Fruit fly (Drosophila melanogaster) whole organism, embryonic: Measurements from ENCODE around the gene CG42404.

ENCODE experiments used
- CG12391 ChIP-seq: fragments of 200-800 bp; sonication (Bioruptor generic); optimal IDR thresholded peaks from 3 replicates; lab custom pipeline; 2018; ENCODE audit warnings: missing biosample characterization, mild to moderate bottlenecking, missing genetic modification characterization, moderate library complexity
- CG12659 ChIP-seq: fragments of 200-800 bp; sonication (Bioruptor generic); optimal IDR thresholded peaks from 3 replicates; lab custom pipeline; 2017; ENCODE audit warnings: mild to moderate bottlenecking, missing biosample characterization, missing genetic modification reagents, missing genetic modification characterization
- CG12769 ChIP-seq: fragments of 200-800 bp; sonication (Bioruptor generic); optimal IDR thresholded peaks from 2 replicates; lab custom pipeline; 2019; ENCODE audit warnings: missing biosample characterization, mild to moderate bottlenecking, missing genetic modification characterization, moderate library complexity
- CG13296 ChIP-seq: fragments of 200-800 bp; sonication (Bioruptor generic); optimal IDR thresholded peaks from 3 replicates; lab custom pipeline; 2018; ENCODE audit warnings: missing biosample characterization, mild to moderate bottlenecking, missing genetic modification characterization
- CG13424 ChIP-seq: fragments of 200-800 bp; sonication (Bioruptor generic); optimal IDR thresholded peaks from 2 replicates; lab custom pipeline; 2019; ENCODE audit warnings: missing biosample characterization, mild to moderate bottlenecking, missing genetic modification characterization, moderate library complexity
- CG14710 ChIP-seq: fragments of 200-800 bp; sonication (Bioruptor generic); optimal IDR thresholded peaks from 3 replicates; lab custom pipeline; 2019; ENCODE audit warnings: missing biosample characterization, mild to moderate bottlenecking, missing genetic modification characterization, moderate library complexity
- CG1603 ChIP-seq: fragments of 200-800 bp; sonication (Bioruptor generic); optimal IDR thresholded peaks from 2 replicates; lab custom pipeline; 2019; ENCODE audit warnings: missing biosample characterization, mild to moderate bottlenecking, missing genetic modification characterization, moderate library complexity
- CG16779 ChIP-seq: fragments of 200-800 bp; sonication (Bioruptor generic); IDR thresholded peaks from 2 replicates; pipeline ENCODE4 v1.3.6; 2022; ENCODE audit warnings: missing biosample characterization, missing genetic modification characterization
- CG16813 ChIP-seq: fragments of 200-800 bp; sonication (Bioruptor generic); IDR thresholded peaks from 3 replicates; pipeline ENCODE4 v1.3.6; 2022; ENCODE audit warnings: missing biosample characterization, missing genetic modification characterization; ENCODE audit not compliant: partially characterized antibody
- CG17359 ChIP-seq: fragments of 200-800 bp; sonication (Bioruptor generic); optimal IDR thresholded peaks from 3 replicates; lab custom pipeline; 2018; ENCODE audit warnings: missing biosample characterization, mild to moderate bottlenecking, missing genetic modification characterization, moderate library complexity
- CG17568 ChIP-seq: fragments of 200-800 bp; sonication (Bioruptor generic); optimal IDR thresholded peaks from 2 replicates; lab custom pipeline; 2018; ENCODE audit warnings: missing biosample characterization, mild to moderate bottlenecking, missing genetic modification characterization, moderate library complexity
- CG17912 ChIP-seq: fragments of 200-800 bp; sonication (Bioruptor generic); optimal IDR thresholded peaks from 2 replicates; lab custom pipeline; 2018; ENCODE audit warnings: missing biosample characterization, mild to moderate bottlenecking, missing genetic modification characterization
- CG2116 ChIP-seq: fragments of 200-800 bp; sonication (Bioruptor generic); optimal IDR thresholded peaks from 3 replicates; lab custom pipeline; 2018; ENCODE audit warnings: missing biosample characterization, mild to moderate bottlenecking, missing genetic modification characterization
- CG2712 ChIP-seq: fragments of 200-800 bp; optimal IDR thresholded peaks from 3 replicates; lab custom pipeline; 2019; ENCODE audit warnings: missing biosample characterization, mild to moderate bottlenecking, missing genetic modification characterization, moderate library complexity
- CG30020 ChIP-seq: fragments of 200-800 bp; optimal IDR thresholded peaks from 2 replicates; lab custom pipeline; 2019; ENCODE audit warnings: missing biosample characterization, mild to moderate bottlenecking, missing genetic modification characterization, moderate library complexity
- CG31388 ChIP-seq: fragments of 200-800 bp; sonication (Bioruptor generic); optimal IDR thresholded peaks from 2 replicates; lab custom pipeline; 2016; ENCODE audit warnings: missing biosample characterization, missing genetic modification characterization
- CG3281 ChIP-seq: fragments of 200-800 bp; sonication (Bioruptor generic); optimal IDR thresholded peaks from 3 replicates; lab custom pipeline; 2017; ENCODE audit warnings: missing biosample characterization, mild to moderate bottlenecking, missing genetic modification characterization
- CG34422 ChIP-seq: fragments of 200-800 bp; sonication (Bioruptor generic); IDR thresholded peaks from 3 replicates; pipeline ENCODE4 v1.3.6; 2022; ENCODE audit warnings: missing biosample characterization, missing genetic modification characterization
- CG42726 ChIP-seq: fragments of 200-800 bp; sonication (Bioruptor generic); IDR thresholded peaks from 2 replicates; pipeline ENCODE4 v1.3.6; 2022; ENCODE audit warnings: missing biosample characterization, missing genetic modification characterization; ENCODE audit not compliant: partially characterized antibody
- CG7928 ChIP-seq: fragments of 200-800 bp; sonication (Bioruptor generic); optimal IDR thresholded peaks from 2 replicates; lab custom pipeline; 2017; ENCODE audit warnings: missing biosample characterization, mild to moderate bottlenecking, missing genetic modification characterization
- CG8924 ChIP-seq: fragments of 200-800 bp; optimal IDR thresholded peaks from 3 replicates; lab custom pipeline; 2019; ENCODE audit warnings: missing biosample characterization, mild to moderate bottlenecking, missing genetic modification characterization, moderate library complexity
- CG9727 ChIP-seq: fragments of 200-800 bp; sonication (Bioruptor generic); optimal IDR thresholded peaks from 3 replicates; lab custom pipeline; 2017; ENCODE audit warnings: missing biosample characterization, mild to moderate bottlenecking, missing genetic modification characterization
- CHES-1-like ChIP-seq: fragments of 200-800 bp; sonication (Bioruptor generic); optimal IDR thresholded peaks from 2 replicates; lab custom pipeline; 2016; ENCODE audit warnings: missing biosample characterization, missing genetic modification characterization
- Deaf1 ChIP-seq: fragments of 200-800 bp; optimal IDR thresholded peaks from 3 replicates; lab custom pipeline; 2019; ENCODE audit warnings: missing biosample characterization, mild to moderate bottlenecking, missing genetic modification characterization, moderate library complexity
- Dll ChIP-seq: fragments of 200-800 bp; sonication (Bioruptor generic); IDR thresholded peaks from 4 replicates; pipeline ENCODE4 v1.3.6; 2022; ENCODE audit warnings: missing biosample characterization, missing genetic modification characterization; ENCODE audit not compliant: partially characterized antibody
- Ets97D ChIP-seq: fragments of 200-800 bp; sonication (Bioruptor generic); optimal IDR thresholded peaks from 3 replicates; lab custom pipeline; 2016; ENCODE audit warnings: missing biosample characterization, missing genetic modification characterization
- Fer3 ChIP-seq: fragments of 200-800 bp; sonication (Bioruptor generic); optimal IDR thresholded peaks from 2 replicates; lab custom pipeline; 2018; ENCODE audit warnings: missing biosample characterization, mild to moderate bottlenecking, missing genetic modification characterization, moderate library complexity
- HLHmδ ChIP-seq: fragments of 200-800 bp; sonication (Bioruptor generic); optimal IDR thresholded peaks from 2 replicates; lab custom pipeline; 2018; ENCODE audit warnings: missing biosample characterization, mild to moderate bottlenecking, missing genetic modification characterization, moderate library complexity
- Med ChIP-seq: fragments of 200-800 bp; sonication (Bioruptor generic); peaks from one replicate; lab custom pipeline; 2016; ENCODE audit warnings: missing biosample characterization, missing genetic modification characterization, mild to moderate bottlenecking, inconsistent platforms, moderate library complexity
- Nf-YC ChIP-seq: fragments of 200-800 bp; optimal IDR thresholded peaks from 3 replicates; lab custom pipeline; 2019; ENCODE audit warnings: missing biosample characterization, mild to moderate bottlenecking, missing genetic modification characterization, moderate library complexity
- Rfx ChIP-seq: fragments of 200-800 bp; sonication (Bioruptor generic); IDR thresholded peaks from 2 replicates; pipeline ENCODE4 v1.3.6; 2022; ENCODE audit warnings: missing biosample characterization, missing genetic modification characterization
- Stat92E ChIP-seq, 3 experiments: fragments of >200 bp in 2 of 3; fragments of 200-800 bp in 1 of 3; sonication (Bioruptor generic) in 1 of 3; optimal IDR thresholded peaks; 2 replicates each; lab custom pipeline; 2017 to 2019; ENCODE audit warnings: missing biosample characterization in 3 of 3, missing genetic modification characterization in 3 of 3, mild to moderate bottlenecking in 1 of 3, moderate library complexity in 1 of 3
- YL-1 ChIP-seq: fragments of 200-800 bp; sonication (Bioruptor generic); optimal IDR thresholded peaks from 3 replicates; lab custom pipeline; 2017; ENCODE audit warnings: missing biosample characterization, mild to moderate bottlenecking, missing genetic modification characterization
- croc ChIP-seq: fragments of 200-800 bp; sonication (Bioruptor generic); conservative IDR thresholded peaks from 3 replicates; pipeline ENCODE4 v1.3.6; 2022; ENCODE audit warnings: missing biosample characterization, missing genetic modification characterization
- dmrt11E ChIP-seq: fragments of 200-800 bp; sonication (Bioruptor generic); optimal IDR thresholded peaks from 3 replicates; lab custom pipeline; 2018; ENCODE audit warnings: missing biosample characterization, mild to moderate bottlenecking, missing genetic modification characterization, moderate library complexity
- fd3F ChIP-seq: fragments of 200-800 bp; sonication (Bioruptor generic); optimal IDR thresholded peaks from 2 replicates; lab custom pipeline; 2018; ENCODE audit warnings: missing biosample characterization, mild to moderate bottlenecking, missing genetic modification characterization, moderate library complexity
- fd64A ChIP-seq: fragments of 200-800 bp; sonication (Bioruptor generic); optimal IDR thresholded peaks from 3 replicates; lab custom pipeline; 2018; ENCODE audit warnings: missing biosample characterization, mild to moderate bottlenecking, missing genetic modification characterization
- gcm ChIP-seq: fragments of 200-800 bp; sonication (Bioruptor generic); optimal IDR thresholded peaks from 2 replicates; lab custom pipeline; 2019; ENCODE audit warnings: missing biosample characterization, mild to moderate bottlenecking, missing genetic modification characterization, moderate library complexity
- grau ChIP-seq: fragments of 200-800 bp; optimal IDR thresholded peaks from 3 replicates; lab custom pipeline; 2019; ENCODE audit warnings: missing biosample characterization, mild to moderate bottlenecking, missing genetic modification characterization, moderate library complexity
- nerfin-1 ChIP-seq: fragments of 200-800 bp; sonication (Bioruptor generic); optimal IDR thresholded peaks from 3 replicates; lab custom pipeline; 2019; ENCODE audit warnings: missing biosample characterization, mild to moderate bottlenecking, missing genetic modification characterization, moderate library complexity
- nmo ChIP-seq: fragments of 200-800 bp; sonication (Bioruptor generic); optimal IDR thresholded peaks from 2 replicates; lab custom pipeline; 2018; ENCODE audit warnings: missing biosample characterization, mild to moderate bottlenecking, missing genetic modification characterization, moderate library complexity
- row ChIP-seq: fragments of 200-800 bp; sonication (Bioruptor generic); IDR thresholded peaks from 3 replicates; pipeline ENCODE4 v1.3.6; 2022; ENCODE audit warnings: missing biosample characterization, missing genetic modification characterization
- sens-2 ChIP-seq: fragments of 200-800 bp; sonication (Bioruptor generic); IDR thresholded peaks from 2 replicates; pipeline ENCODE4 v1.3.6; 2022; ENCODE audit warnings: missing biosample characterization, missing genetic modification characterization
- stwl ChIP-seq: fragments of 200-800 bp; sonication (Bioruptor generic); optimal IDR thresholded peaks from 3 replicates; lab custom pipeline; 2018; ENCODE audit warnings: missing biosample characterization, mild to moderate bottlenecking, missing genetic modification characterization, moderate library complexity
- sug ChIP-seq: fragments of 200-800 bp; optimal IDR thresholded peaks from 2 replicates; lab custom pipeline; 2019; ENCODE audit warnings: missing biosample characterization, mild to moderate bottlenecking, missing genetic modification characterization, moderate library complexity
- vfl ChIP-seq: fragments of 200-800 bp; sonication (Bioruptor generic); optimal IDR thresholded peaks from 2 replicates; lab custom pipeline; 2016; ENCODE audit warnings: missing biosample characterization, missing genetic modification characterization
- vvl ChIP-seq: fragments of 200-800 bp; sonication (Bioruptor generic); IDR thresholded peaks from 2 replicates; pipeline ENCODE4 v1.3.6; 2022; ENCODE audit warnings: missing biosample characterization, missing genetic modification characterization
- zen ChIP-seq: fragments of 200-800 bp; sonication (Bioruptor generic); optimal IDR thresholded peaks from 3 replicates; lab custom pipeline; 2018; ENCODE audit warnings: missing biosample characterization, mild to moderate bottlenecking, missing genetic modification characterization, moderate library complexity

CG42404 gene

dm6 chr3R:15265406-15266040 is 15.6 kb downstream of the CG42404 start, which contains the start of gene ATPsynO (continued):
- TF ChIP-seq grau (tag; lab: Kevin White, UChicago) (peak; percentile 44), fd3F (GFP tag; lab: Kevin White, UChicago) (no peak), CG3281 (GFP tag; lab: Kevin White, UChicago) (peak; percentile 100), Stat92E (GFP tag; optimal IDR thresholded peaks at IDR 0.05; lab: Kevin White, UChicago) (peak in 1 of 3 experiments; percentile 6), CG17359 (no peak), nmo (GFP tag; lab: Kevin White, UChicago) (peak; percentile 63), zen (tag; lab: Kevin White, UChicago) (peak; percentile 41), CG8924 (tag; lab: Kevin White, UChicago) (peak; percentile 18), CG14710 (tag; lab: Kevin White, UChicago) (peak; percentile 53), CG16779 (GFP tag; lab: Robert Waterston, UW) (no peak), CG34422 (peak; percentile 46; the same call in 1 of the 3 replicates), Deaf1 (no peak), CG30020 (tag; lab: Kevin White, UChicago) (peak; percentile 60), Med (peak; percentile 89), CG31388 (no peak), fd64A (GFP tag; lab: Kevin White, UChicago) (no peak), CG17912 (GFP tag; lab: Kevin White, UChicago) (peak; percentile 72), Rfx (GFP tag; lab: Robert Waterston, UW) (peak; percentile 38), sens-2 (GFP tag; lab: Robert Waterston, UW) (peak; percentile 71), nerfin-1 (tag; lab: Kevin White, UChicago) (peak; percentile 17), dmrt11E (tag; lab: Kevin White, UChicago) (peak; percentile 26), CG9727 (GFP tag; lab: Kevin White, UChicago) (no peak), CG2712 (tag; lab: Kevin White, UChicago) (peak; percentile 59), CG7928 (peak; percentile 99), sug (peak; percentile 64), CHES-1-like (GFP tag; lab: Kevin White, UChicago) (peak; percentile 17), CG12659 (GFP tag; lab: Kevin White, UChicago) (peak; percentile 62), stwl (tag; lab: Kevin White, UChicago) (peak; percentile 80), CG12391 (tag; lab: Kevin White, UChicago) (peak; percentile 62), CG13296 (GFP tag; lab: Kevin White, UChicago) (peak; percentile 26), Nf-YC (tag; lab: Kevin White, UChicago) (peak; percentile 56), CG16813 (GFP tag; lab: Robert Waterston, UW) (0 out of 3 replicates have a peak, but pooled peaks have one; percentile 42), HLHmδ (no peak), vfl (GFP tag; lab: Kevin White, UChicago) (peak; percentile 8), croc (GFP tag; lab: Robert Waterston, UW) (no peak), CG12769 (tag; lab: Kevin White, UChicago) (no peak), CG2116 (peak; percentile 98), CG17568 (no peak), Dll (GFP tag; lab: Robert Waterston, UW) (0 out of 4 replicates have a peak, but pooled peaks have one; percentile 29), CG13424 (tag; lab: Kevin White, UChicago) (peak; percentile 26), Ets97D (peak; percentile 67), row (GFP tag; lab: Robert Waterston, UW) (peak; percentile 78), CG42726 (peak; percentile 18; the same call in 1 of the 2 replicates), CG1603 (tag; lab: Kevin White, UChicago) (peak; percentile 79), vvl (GFP tag; lab: Robert Waterston, UW) (peak; percentile 18; the same call in 1 of the 2 replicates), YL-1 (GFP tag; lab: Kevin White, UChicago) (peak; percentile 97), Fer3 (tag; lab: Kevin White, UChicago) (peak; percentile 23), gcm (peak; percentile 29)
